Worm (Caenorhabditis elegans) whole organism, L4 larva: Measurements from ENCODE around the gene npr-41.

Experiments
- attf-4 ChIP-seq: sonication (generic microtip); optimal IDR thresholded peaks from 3 replicates; lab custom pipeline; 2017; ENCODE audit warnings: missing biosample characterization, missing genetic modification characterization
- egl-27 ChIP-seq: sonication (generic microtip); optimal IDR thresholded peaks from 3 replicates; lab custom pipeline; 2017; ENCODE audit warnings: missing biosample characterization, missing genetic modification reagents, missing genetic modification characterization
- lir-3 ChIP-seq: sonication (generic microtip); optimal IDR thresholded peaks from 2 replicates; lab custom pipeline; 2016; ENCODE audit warnings: mild to moderate bottlenecking, missing genetic modification characterization, missing compliant biosample characterization
- nhr-237 ChIP-seq: sonication (generic microtip); optimal IDR thresholded peaks from 2 replicates; lab custom pipeline; 2017; ENCODE audit warnings: missing biosample characterization, missing genetic modification characterization
- nhr-77 ChIP-seq: fragments of 150-350 bp; optimal IDR thresholded peaks from 2 replicates; lab custom pipeline; 2014; ENCODE audit warnings: missing biosample characterization, missing genetic modification characterization

ce11 chrII:11510373-11510772 lies at the start of gene npr-41:
- TF ChIP-seq nhr-237 (tag; lab: Kevin White, UChicago) (no peak), attf-4 (tag; lab: Kevin White, UChicago) (no peak), lir-3 (tag; lab: Kevin White, UChicago) (no peak), nhr-77 (tag; lab: Kevin White, UChicago) (no peak), egl-27 (no peak)
